Worm (Caenorhabditis elegans) whole organism, L2 larva: ENCODE data around the gene srx-58.

Experiments
- ama-1 ChIP-seq: fragments of 150-350 bp; optimal IDR thresholded peaks from 2 replicates; lab custom pipeline; 2018; ENCODE audit warnings: inconsistent platforms
- nhr-237 ChIP-seq: fragments of 150-350 bp; optimal IDR thresholded peaks from 2 replicates; lab custom pipeline; 2014; ENCODE audit warnings: missing biosample characterization, missing genetic modification characterization
- unc-62 ChIP-seq: fragments of 150-350 bp; optimal IDR thresholded peaks from 2 replicates; lab custom pipeline; 2014; ENCODE audit warnings: missing biosample characterization, missing genetic modification reagents, missing genetic modification characterization
- ztf-1 ChIP-seq: fragments of 200-800 bp; sonication (Bioruptor generic); conservative IDR thresholded peaks from 2 replicates; pipeline ENCODE4 v1.3.6; 2022; ENCODE audit warnings: missing genetic modification characterization, missing compliant biosample characterization
- ztf-11 ChIP-seq: sonication (generic microtip); optimal IDR thresholded peaks from 2 replicates; lab custom pipeline; 2017; ENCODE audit warnings: missing biosample characterization, missing genetic modification characterization

DNA sequence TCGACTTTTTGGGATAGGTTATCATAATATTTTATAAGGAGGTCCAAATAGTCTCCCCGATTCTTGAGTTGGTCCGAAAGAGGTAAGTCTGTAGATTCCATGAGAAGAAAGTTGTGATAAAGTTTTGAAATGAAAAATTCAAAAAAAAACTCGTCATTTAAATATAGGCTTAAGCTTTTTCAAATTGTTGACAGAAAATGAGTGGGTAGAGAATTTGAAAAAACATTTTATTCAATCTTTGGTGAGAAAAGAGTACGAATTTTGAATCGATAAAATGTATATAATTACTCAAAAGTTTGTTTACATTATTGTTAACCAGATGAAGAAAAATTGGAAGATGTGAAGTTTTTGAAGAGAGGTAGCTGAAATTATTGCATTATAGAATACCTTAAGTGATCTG, 47.0 kb upstream of the srx-58 start, which contains the start of gene T26H8.5:
- TF ChIP-seq unc-62 (GFP tag; lab: Kevin White, UChicago) (no peak), nhr-237 (no peak), ztf-1 (GFP tag; lab: Robert Waterston, UW) (no peak), ama-1 (lab: Kevin White, UChicago) (no peak), ztf-11 (tag; lab: Kevin White, UChicago) (no peak)
